Fruit fly (Drosophila melanogaster) whole organism, pupa: ENCODE measurements around the gene C901.

Experiments
- CG10348 ChIP-seq: fragments of 200-800 bp; sonication (Bioruptor generic); IDR thresholded peaks from 2 replicates; pipeline ENCODE4 v1.3.6; 2022; ENCODE audit warnings: missing biosample characterization, missing genetic modification characterization
- CG12605 ChIP-seq: fragments of 200-800 bp; sonication (Bioruptor generic); IDR thresholded peaks from 2 replicates; pipeline ENCODE4 v1.3.6; 2022; ENCODE audit warnings: missing biosample characterization, missing genetic modification characterization
- CG13204 ChIP-seq: fragments of 200-800 bp; sonication (Bioruptor generic); optimal IDR thresholded peaks from 2 replicates; lab custom pipeline; 2018; ENCODE audit warnings: missing biosample characterization, mild to moderate bottlenecking, missing genetic modification characterization, moderate library complexity
- CG14655 ChIP-seq: fragments of 200-800 bp; sonication (Bioruptor generic); optimal IDR thresholded peaks from 3 replicates; lab custom pipeline; 2017; ENCODE audit warnings: mild to moderate bottlenecking, missing biosample characterization, missing genetic modification reagents, missing genetic modification characterization
- CG15710 ChIP-seq: fragments of 200-800 bp; sonication (Bioruptor generic); optimal IDR thresholded peaks from 2 replicates; lab custom pipeline; 2018; ENCODE audit warnings: missing biosample characterization, mild to moderate bottlenecking, missing genetic modification characterization, moderate library complexity
- CG17806 ChIP-seq: fragments of 200-800 bp; sonication (Bioruptor generic); optimal IDR thresholded peaks from 2 replicates; lab custom pipeline; 2018; ENCODE audit warnings: missing biosample characterization, mild to moderate bottlenecking, missing genetic modification characterization, moderate library complexity
- CG32121 ChIP-seq: fragments of 200-800 bp; sonication (Bioruptor generic); IDR thresholded peaks from 2 replicates; pipeline ENCODE4 v1.3.6; 2022; ENCODE audit warnings: missing biosample characterization, missing genetic modification characterization
- CG34367 ChIP-seq: fragments of 200-800 bp; sonication (Bioruptor generic); optimal IDR thresholded peaks from 2 replicates; lab custom pipeline; 2018; ENCODE audit warnings: missing biosample characterization, mild to moderate bottlenecking, missing genetic modification characterization
- CG4496 ChIP-seq: fragments of 200-800 bp; sonication (Bioruptor generic); IDR thresholded peaks from 3 replicates; pipeline ENCODE4 v1.3.6; 2022; ENCODE audit warnings: missing biosample characterization, missing genetic modification characterization
- CG8159 ChIP-seq: fragments of 200-800 bp; sonication (Bioruptor generic); optimal IDR thresholded peaks from 3 replicates; lab custom pipeline; 2018; ENCODE audit warnings: missing biosample characterization, mild to moderate bottlenecking, missing genetic modification characterization, moderate library complexity
- CG9948 ChIP-seq: fragments of 200-800 bp; sonication (Bioruptor generic); optimal IDR thresholded peaks from 2 replicates; lab custom pipeline; 2018; ENCODE audit warnings: missing biosample characterization, mild to moderate bottlenecking, missing genetic modification characterization, moderate library complexity
- D1 ChIP-seq: fragments of 200-800 bp; sonication (Bioruptor generic); optimal IDR thresholded peaks from 2 replicates; lab custom pipeline; 2018; ENCODE audit warnings: missing biosample characterization, mild to moderate bottlenecking, missing genetic modification characterization, moderate library complexity
- Ets98B ChIP-seq: fragments of 200-800 bp; sonication (Bioruptor generic); IDR thresholded peaks from 2 replicates; pipeline ENCODE4 v1.3.6; 2022; ENCODE audit warnings: missing biosample characterization, missing genetic modification characterization
- Pif1B ChIP-seq: fragments of 200-800 bp; sonication (Bioruptor generic); optimal IDR thresholded peaks from 3 replicates; lab custom pipeline; 2016; ENCODE audit warnings: missing biosample characterization, missing genetic modification characterization
- Snoo ChIP-seq: fragments of 200-800 bp; sonication (Bioruptor generic); optimal IDR thresholded peaks from 3 replicates; lab custom pipeline; 2017; ENCODE audit warnings: missing biosample characterization, mild to moderate bottlenecking, missing genetic modification characterization, inconsistent platforms
- fd96Ca ChIP-seq: fragments of 200-800 bp; sonication (Bioruptor generic); IDR thresholded peaks from 3 replicates; pipeline ENCODE4 v1.3.6; 2022; ENCODE audit warnings: missing biosample characterization, missing genetic modification characterization
- rn ChIP-seq: fragments of 200-800 bp; sonication (Bioruptor generic); IDR thresholded peaks from 2 replicates; pipeline ENCODE4 v1.3.6; 2022; ENCODE audit warnings: missing biosample characterization, missing genetic modification characterization

Gene C901

dm6 chrX:10921665-10922064 lies 45.3 kb downstream of the C901 start:
- TF ChIP-seq D1 (tag; lab: Kevin White, UChicago): no peak
- TF ChIP-seq Pif1B (GFP tag; lab: Kevin White, UChicago): no peak
- TF ChIP-seq CG32121 (GFP tag; lab: Robert Waterston, UW): no peak
- no peak for TF ChIP-seq CG34367 (tag; lab: Kevin White, UChicago)
- TF ChIP-seq rn: no peak
- no peak for TF ChIP-seq CG9948
- no peak for TF ChIP-seq fd96Ca
- no peak for TF ChIP-seq CG8159 (tag; lab: Kevin White, UChicago)
- no peak for TF ChIP-seq CG12605 (GFP tag; lab: Robert Waterston, UW)
- no peak for TF ChIP-seq CG10348 (GFP tag; lab: Robert Waterston, UW)
- no peak for TF ChIP-seq Ets98B
- TF ChIP-seq CG4496 (GFP tag; lab: Robert Waterston, UW): no peak
- TF ChIP-seq CG15710 (tag; lab: Kevin White, UChicago): no peak
- no peak for TF ChIP-seq Snoo (tag; lab: Kevin White, UChicago)
- TF ChIP-seq CG17806 (tag; lab: Kevin White, UChicago): no peak
- no peak for TF ChIP-seq CG14655 (GFP tag; lab: Kevin White, UChicago)
- TF ChIP-seq CG13204: no peak
- TF ChIP-seq, all 21 proteins: peak for 0
